Fruit fly (Drosophila melanogaster): ENCODE results near the gene CG31676.
A peak's percentile ranks its signal among the peaks of the same experiment; 100 is the strongest.

Gene CG31676

dm6 chr2L:20799991-20800897 lies 40.3 kb upstream of the CG31676 start (continued):
- TF ChIP-seq CG4404 (GFP tag; IDR thresholded peaks at IDR 0.05): peak; percentile 72
- TF ChIP-seq usp (GFP tag; optimal IDR thresholded peaks at IDR 0.05): no peak
- TF ChIP-seq Dbx (GFP tag; IDR thresholded peaks at IDR 0.05): peak; percentile 85
- no peak for TF ChIP-seq fru (optimal IDR thresholded peaks at IDR 0.05)
- TF ChIP-seq CG2116 (GFP tag; optimal IDR thresholded peaks at IDR 0.05): peak; percentile 26
- no peak for TF ChIP-seq Dfd (GFP tag; optimal IDR thresholded peaks at IDR 0.05)
- TF ChIP-seq klu (GFP tag; IDR thresholded peaks at IDR 0.05): peak; percentile 61
- TF ChIP-seq CG12155 (GFP tag; optimal IDR thresholded peaks at IDR 0.05): peak; percentile 78
- peak; percentile 69 for TF ChIP-seq CG10543 (GFP tag; optimal IDR thresholded peaks at IDR 0.05)
- TF ChIP-seq B-H1 (GFP tag; IDR thresholded peaks at IDR 0.05): no peak
- peak; percentile 86; the same call in 2 of the 3 replicates for TF ChIP-seq CG2199 (GFP tag; IDR thresholded peaks at IDR 0.05)
- no peak for TF ChIP-seq zen2 (GFP tag; IDR thresholded peaks at IDR 0.05; ENCODE audit: partially characterized antibody)
- peak; percentile 37 for TF ChIP-seq Sry-δ (GFP tag; optimal IDR thresholded peaks at IDR 0.05)
- TF ChIP-seq dm (GFP tag; optimal IDR thresholded peaks at IDR 0.05): peak; percentile 23
- TF ChIP-seq CG15073 (GFP tag; optimal IDR thresholded peaks at IDR 0.05): no peak
- no peak for TF ChIP-seq hth (optimal IDR thresholded peaks at IDR 0.05)
- TF ChIP-seq CG5953 (GFP tag; IDR thresholded peaks at IDR 0.05): 0 out of 2 replicates have a peak, but pooled peaks have one; percentile 29
- peak; percentile 67 for TF ChIP-seq nmo (GFP tag; optimal IDR thresholded peaks at IDR 0.05)
- TF ChIP-seq her (GFP tag; optimal IDR thresholded peaks at IDR 0.05): peak; percentile 83
- TF ChIP-seq Vsx1 (GFP tag; optimal IDR thresholded peaks at IDR 0.05): peak; percentile 52
- peak; percentile 56 for TF ChIP-seq sima (GFP tag; optimal IDR thresholded peaks at IDR 0.05)
- peak; percentile 22 for TF ChIP-seq tup (GFP tag; optimal IDR thresholded peaks at IDR 0.05)
- no peak for TF ChIP-seq h (optimal IDR thresholded peaks at IDR 0.05)
- TF ChIP-seq sens (GFP tag): peak; percentile 93
- TF ChIP-seq ssp (GFP tag; IDR thresholded peaks at IDR 0.05): peak; percentile 58; the same call in 1 of the 2 replicates
- no peak for TF ChIP-seq hb (GFP tag; IDR thresholded peaks at IDR 0.05; ENCODE audit: partially characterized antibody)
- TF ChIP-seq repo (GFP tag; optimal IDR thresholded peaks at IDR 0.05): peak; percentile 36
- no peak for TF ChIP-seq CG8281 (tag; optimal IDR thresholded peaks at IDR 0.05)
- no peak for TF ChIP-seq aop (GFP tag; IDR thresholded peaks at IDR 0.05)
- TF ChIP-seq gsb (GFP tag; IDR thresholded peaks at IDR 0.05): peak; percentile 47; the same call in 1 of the 2 replicates
- TF ChIP-seq Doc3 (GFP tag; IDR thresholded peaks at IDR 0.05; ENCODE audit: partially characterized antibody): no peak
- TF ChIP-seq lbe (GFP tag; optimal IDR thresholded peaks at IDR 0.05): peak; percentile 96
- peak; percentile 16 for TF ChIP-seq CG1529 (GFP tag; optimal IDR thresholded peaks at IDR 0.05)
- peak; percentile 63; the same call in 2 of the 3 replicates for TF ChIP-seq CG34422 (GFP tag; IDR thresholded peaks at IDR 0.05)
- TF ChIP-seq Hmx (GFP tag; optimal IDR thresholded peaks at IDR 0.05): no peak
- no peak for TF ChIP-seq twi (tag; optimal IDR thresholded peaks at IDR 0.05)
- no peak for TF ChIP-seq sc (optimal IDR thresholded peaks at IDR 0.05)
- TF ChIP-seq sc (GFP tag; optimal IDR thresholded peaks at IDR 0.05): no peak
- TF ChIP-seq CG14050 (GFP tag; IDR thresholded peaks at IDR 0.05): peak; percentile 63
- no peak for TF ChIP-seq gt (GFP tag; IDR thresholded peaks at IDR 0.05)
- peak; percentile 77 for TF ChIP-seq CrebB (tag; optimal IDR thresholded peaks at IDR 0.05)
- TF ChIP-seq CG18262 (tag; optimal IDR thresholded peaks at IDR 0.05): peak; percentile 58
- TF ChIP-seq Lpt (GFP tag; optimal IDR thresholded peaks at IDR 0.05): no peak
- TF ChIP-seq sd (tag; optimal IDR thresholded peaks at IDR 0.05): peak; percentile 35
- peak; percentile 79 for TF ChIP-seq lmd (GFP tag; IDR thresholded peaks at IDR 0.05)
- TF ChIP-seq pho (GFP tag; optimal IDR thresholded peaks at IDR 0.05): peak; percentile 80
- TF ChIP-seq fu2 (GFP tag; optimal IDR thresholded peaks at IDR 0.05): peak; percentile 73
- peak; percentile 51 for TF ChIP-seq CG1832 (GFP tag; optimal IDR thresholded peaks at IDR 0.05)
- TF ChIP-seq CG17568 (GFP tag; optimal IDR thresholded peaks at IDR 0.05): peak; percentile 46
- TF ChIP-seq Eip74EF (GFP tag; optimal IDR thresholded peaks at IDR 0.05): no peak
- no peak for TF ChIP-seq CG11093 (GFP tag; IDR thresholded peaks at IDR 0.05)

All from whole organism, embryonic.